Fruit fly (Drosophila melanogaster) whole organism, prepupa: Measurements from ENCODE around the gene Patj.

Experiments
- CG16779 ChIP-seq: fragments of 200-800 bp; sonication (Bioruptor generic); optimal IDR thresholded peaks from 3 replicates; lab custom pipeline; 2017; ENCODE audit warnings: missing biosample characterization, mild to moderate bottlenecking, missing genetic modification characterization
- CG3032 ChIP-seq: fragments of 200-800 bp; optimal IDR thresholded peaks from 2 replicates; lab custom pipeline; 2019; ENCODE audit warnings: missing biosample characterization, mild to moderate bottlenecking, missing genetic modification characterization, moderate library complexity
- Hr39 ChIP-seq: fragments of 200-800 bp; sonication (Bioruptor generic); optimal IDR thresholded peaks from 2 replicates; lab custom pipeline; 2016; ENCODE audit warnings: missing biosample characterization, missing genetic modification characterization
- Smox ChIP-seq: fragments of 200-800 bp; sonication (Bioruptor generic); optimal IDR thresholded peaks from 3 replicates; lab custom pipeline; 2016; ENCODE audit warnings: missing biosample characterization, missing genetic modification characterization
- Sox102F ChIP-seq: fragments of 200-800 bp; sonication (Bioruptor generic); optimal IDR thresholded peaks from 2 replicates; lab custom pipeline; 2016; ENCODE audit warnings: missing biosample characterization, mild to moderate bottlenecking, missing genetic modification characterization

DNA sequence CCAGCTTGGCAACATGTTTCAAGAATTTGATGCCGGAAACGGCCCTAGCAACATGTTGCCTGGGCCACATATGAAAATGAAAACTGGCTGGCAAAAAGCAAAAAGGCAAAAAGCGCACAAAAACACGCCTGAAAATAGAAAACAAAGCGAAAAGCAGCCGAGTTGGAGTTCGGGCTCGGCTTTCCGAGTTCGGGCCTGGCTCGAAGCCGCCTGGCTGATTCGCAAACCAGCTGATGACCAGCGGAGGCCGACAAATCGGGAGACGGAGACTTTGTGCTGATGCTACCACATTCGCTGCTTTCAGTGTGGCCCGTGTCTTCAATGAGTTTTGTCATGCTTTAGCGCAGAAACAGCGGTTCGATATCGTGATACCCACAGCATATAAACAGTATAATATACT, 11.7 kb downstream of the Patj start, which contains the start of gene GV1:
- no peak for TF ChIP-seq Hr39
- TF ChIP-seq CG16779 (tag; lab: Kevin White, UChicago) = peak; percentile 90
- peak; percentile 37 for TF ChIP-seq Sox102F (GFP tag; lab: Kevin White, UChicago)
- TF ChIP-seq Smox (GFP tag; lab: Kevin White, UChicago) = no peak
- peak; percentile 59 for TF ChIP-seq CG3032 (tag; lab: Kevin White, UChicago)
